Fruit fly (Drosophila melanogaster): ENCODE data around the gene CG6696.

DNA sequence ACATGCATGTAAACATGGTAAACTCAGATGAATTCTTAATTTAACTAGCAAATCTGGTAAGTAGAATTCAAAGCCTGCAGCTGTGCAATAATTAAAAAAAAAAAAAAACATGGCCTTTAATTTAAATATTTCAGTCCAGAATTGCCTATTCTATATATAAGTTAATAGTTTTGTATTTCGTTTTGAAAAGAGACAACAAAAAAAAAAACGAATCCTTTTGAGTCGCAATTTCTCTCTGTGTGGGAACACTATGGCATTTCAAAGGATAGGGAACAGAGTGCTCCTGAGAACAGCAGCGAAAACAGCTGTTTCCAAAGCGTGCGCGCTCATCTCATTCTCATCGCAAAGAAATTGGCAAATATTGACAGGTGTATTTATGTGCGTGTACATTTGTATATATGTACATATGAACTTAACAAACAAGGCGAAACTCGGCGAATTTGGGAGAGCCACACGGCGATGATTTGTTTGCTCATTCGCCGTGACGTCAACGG, 16.2 kb downstream of the CG6696 start:
- no peak for TF ChIP-seq CG13204 (GFP tag; optimal IDR thresholded peaks at IDR 0.05)
- peak; percentile 50 for TF ChIP-seq CG34367 (tag; optimal IDR thresholded peaks at IDR 0.05)
- peak; percentile 52; the same call in 1 of the 3 replicates for TF ChIP-seq CG4496 (GFP tag; IDR thresholded peaks at IDR 0.05)
- TF ChIP-seq CG8159 (tag; optimal IDR thresholded peaks at IDR 0.05): peak; percentile 68
- TF ChIP-seq CG17806 (tag; optimal IDR thresholded peaks at IDR 0.05): peak; percentile 67
- TF ChIP-seq CG14655 (GFP tag; optimal IDR thresholded peaks at IDR 0.05): peak; percentile 84
- TF ChIP-seq rn (GFP tag; IDR thresholded peaks at IDR 0.05): peak; percentile 39; the same call in 1 of the 2 replicates

Measured in whole organism, pupa.